Worm (Caenorhabditis elegans): ENCODE data around the gene Y76B12C.8.
A peak's percentile ranks its signal among the peaks of the same experiment; 100 is the strongest.

Gene Y76B12C.8

ce11 chrIV:1980961-1981446, 1.2 kb downstream of the Y76B12C.8 start, which contains the start of gene Y76B12C.6 (continued):
- TF ChIP-seq C08G9.2 (tag; optimal IDR thresholded peaks at IDR 0.05) (no peak), nfya-1 (tag; optimal IDR thresholded peaks at IDR 0.05) (peak; percentile 7), eyg-1 (tag; optimal IDR thresholded peaks at IDR 0.05) (no peak), Y22D7AL.16 (tag; optimal IDR thresholded peaks at IDR 0.05) (peak; percentile 14), hlh-13 (GFP tag; optimal IDR thresholded peaks at IDR 0.05) (peak; percentile 34), nhr-232 (tag; optimal IDR thresholded peaks at IDR 0.05) (peak; percentile 48), ttx-3 (tag; optimal IDR thresholded peaks at IDR 0.05) (peak; percentile 60), che-1 (tag; optimal IDR thresholded peaks at IDR 0.05) (peak; percentile 66), fkh-6 (tag; optimal IDR thresholded peaks at IDR 0.05) (peak; percentile 48), ceh-6 (GFP tag; optimal IDR thresholded peaks at IDR 0.05) (peak; percentile 76), ets-4 (tag; optimal IDR thresholded peaks at IDR 0.05) (no peak), ceh-34 (tag; optimal IDR thresholded peaks at IDR 0.05) (no peak), mec-3 (tag; optimal IDR thresholded peaks at IDR 0.05; ENCODE audit: borderline replicate concordance) (no peak), tbx-2 (tag; optimal IDR thresholded peaks at IDR 0.05) (peak; percentile 79), pag-3 (tag; optimal IDR thresholded peaks at IDR 0.05; ENCODE audit: borderline replicate concordance) (no peak), ceh-22 (tag; optimal IDR thresholded peaks at IDR 0.05) (no peak), ref-2 (tag; optimal IDR thresholded peaks at IDR 0.05) (peak; percentile 26), pqm-1 (tag; optimal IDR thresholded peaks at IDR 0.05) (no peak), dmd-4 (tag; optimal IDR thresholded peaks at IDR 0.05; ENCODE audit: borderline replicate concordance) (peak; percentile 33), hlh-6 (tag; optimal IDR thresholded peaks at IDR 0.05) (no peak), lim-6 (tag; optimal IDR thresholded peaks at IDR 0.05) (no peak), ceh-31 (tag; optimal IDR thresholded peaks at IDR 0.05) (peak; percentile 39), sdc-2 (tag; optimal IDR thresholded peaks at IDR 0.05) (no peak), ama-1 (optimal IDR thresholded peaks at IDR 0.05) (no peak), ceh-2 (tag; optimal IDR thresholded peaks at IDR 0.05) (peak; percentile 51), ceh-9 (tag; optimal IDR thresholded peaks at IDR 0.05) (no peak), K09A11.1 (tag; optimal IDR thresholded peaks at IDR 0.05; ENCODE audit: insufficient read depth) (no peak), ceh-19 (GFP tag; optimal IDR thresholded peaks at IDR 0.05) (peak; percentile 2), ceh-30 (tag; optimal IDR thresholded peaks at IDR 0.05) (no peak), pros-1 (tag; optimal IDR thresholded peaks at IDR 0.05) (no peak), elt-4 (tag; optimal IDR thresholded peaks at IDR 0.05) (no peak), unc-3 (GFP tag; conservative IDR thresholded peaks at IDR 0.05) (no peak; the same call in 1 of the 2 replicates), unc-3 (tag; optimal IDR thresholded peaks at IDR 0.05) (peak; percentile 31), pat-9 (tag; optimal IDR thresholded peaks at IDR 0.05) (peak; percentile 70), C38D4.7 (GFP tag; optimal IDR thresholded peaks at IDR 0.05) (peak; percentile 56), pha-4 (tag; optimal IDR thresholded peaks at IDR 0.05) (no peak), elt-2 (tag; optimal IDR thresholded peaks at IDR 0.05) (peak; percentile 73), gmeb-2 (tag; optimal IDR thresholded peaks at IDR 0.05) (peak; percentile 5), rnt-1 (tag; optimal IDR thresholded peaks at IDR 0.05) (peak; percentile 39)

ce11 chrIV:1990843-1991339, 11.1 kb downstream of the Y76B12C.8 start:
- TF ChIP-seq elt-2 (tag; optimal IDR thresholded peaks at IDR 0.05), result no peak
- TF ChIP-seq dve-1 (tag; optimal IDR thresholded peaks at IDR 0.05), result no peak
- TF ChIP-seq mec-3 (tag; optimal IDR thresholded peaks at IDR 0.05; ENCODE audit: borderline replicate concordance), result no peak
- no peak for TF ChIP-seq ets-4 (tag; optimal IDR thresholded peaks at IDR 0.05)
- TF ChIP-seq ceh-6 (GFP tag; optimal IDR thresholded peaks at IDR 0.05), result no peak
- TF ChIP-seq unc-86 (tag; optimal IDR thresholded peaks at IDR 0.05), result no peak
- TF ChIP-seq ref-2 (tag; optimal IDR thresholded peaks at IDR 0.05), result no peak
- no peak for TF ChIP-seq pag-3 (tag; optimal IDR thresholded peaks at IDR 0.05; ENCODE audit: borderline replicate concordance)
- no peak for TF ChIP-seq ceh-14 (tag; optimal IDR thresholded peaks at IDR 0.05)
- no peak for TF ChIP-seq zip-5 (tag; optimal IDR thresholded peaks at IDR 0.05)
- no peak for TF ChIP-seq nfya-1 (tag; optimal IDR thresholded peaks at IDR 0.05)
- TF ChIP-seq K02D7.2 (tag; optimal IDR thresholded peaks at IDR 0.05), result no peak
- no peak for TF ChIP-seq syd-9 (tag; optimal IDR thresholded peaks at IDR 0.05)
- no peak for TF ChIP-seq fkh-10 (GFP tag; optimal IDR thresholded peaks at IDR 0.05)
- TF ChIP-seq lim-6 (tag; optimal IDR thresholded peaks at IDR 0.05), result no peak
